Fruit fly (Drosophila melanogaster) ovary, adult (tissue): Measurements from ENCODE around the gene CG45045.

Experiments used
- CG17801 ChIP-seq: fragments of 200-800 bp; optimal IDR thresholded peaks from 2 replicates; lab custom pipeline; 2019; ENCODE audit warnings: missing biosample characterization, mild to moderate bottlenecking, missing genetic modification characterization, moderate library complexity; ENCODE audit not compliant: partially characterized antibody

Gene CG45045

dm6 chr3R:17708778-17709476 is 41.6 kb downstream of the CG45045 start:
- TF ChIP-seq CG17801 (GFP tag; lab: Kevin White, UChicago) = no peak

dm6 chr3R:17709623-17710145 is 42.3 kb downstream of the CG45045 start:
- TF ChIP-seq CG17801 (GFP tag; lab: Kevin White, UChicago) = no peak

- no peak for TF ChIP-seq CG17801 (GFP tag; lab: Kevin White, UChicago)
Observed at dm6 chr3R:17710418-17710817, 43.0 kb downstream of the CG45045 start.

dm6 chr3R:17710900-17711645 is 43.7 kb downstream of the CG45045 start:
- TF ChIP-seq CG17801 (GFP tag; lab: Kevin White, UChicago) = no peak

- TF ChIP-seq CG17801 (GFP tag; lab: Kevin White, UChicago) = no peak
Observed at dm6 chr3R:17711646-17711975, 44.2 kb downstream of the CG45045 start.

- TF ChIP-seq CG17801 (GFP tag; lab: Kevin White, UChicago) = no peak
Observed at dm6 chr3R:17712623-17713521, 45.5 kb downstream of the CG45045 start.

- no peak for TF ChIP-seq CG17801 (GFP tag; lab: Kevin White, UChicago)
Observed at dm6 chr3R:17714370-17714769, 47.0 kb downstream of the CG45045 start.

dm6 chr3R:17714773-17715344 is 47.5 kb downstream of the CG45045 start:
- TF ChIP-seq CG17801 (GFP tag; lab: Kevin White, UChicago) = no peak

- TF ChIP-seq CG17801 (GFP tag; lab: Kevin White, UChicago) = peak; percentile 54
Observed at dm6 chr3R:17716858-17717596, 49.7 kb downstream of the CG45045 start.
